Worm (Caenorhabditis elegans): Measurements from ENCODE around the gene trk-1.

Gene trk-1

ce11 chrX:8892808-8893207 lies 58.0 kb downstream of the trk-1 start, which contains the start of gene C13E3.1:
Gene C13E3.1 (plus strand): TSS chrX:8893108.
- TF ChIP-seq irx-1 (tag; optimal IDR thresholded peaks at IDR 0.05): no peak

Data from whole organism, L1 larva.